Worm (Caenorhabditis elegans): ENCODE measurements around the gene cfap-20.

DNA sequence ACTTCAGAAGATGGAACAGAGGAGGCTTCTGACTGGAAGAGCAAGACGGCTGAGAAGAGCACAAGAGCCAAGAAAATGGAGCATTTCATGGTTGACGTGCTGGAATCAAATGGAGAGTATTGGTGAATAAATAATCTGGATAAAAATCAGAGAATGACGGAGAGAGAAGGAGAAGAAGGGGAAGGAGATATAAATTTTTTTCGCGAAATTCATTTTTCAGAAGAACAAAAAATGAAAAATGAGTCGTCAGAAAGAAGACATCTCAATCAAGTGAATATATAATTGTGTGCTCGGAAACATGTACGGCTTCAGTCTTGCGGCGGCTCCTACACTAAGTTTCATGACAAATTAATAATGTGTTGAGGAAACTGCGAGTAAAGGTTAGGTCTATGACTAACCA, 12.4 kb upstream of the cfap-20 start, which contains the start of gene C54C6.5:
- TF ChIP-seq rec-8 (tag; optimal IDR thresholded peaks at IDR 0.05) (no peak), lin-54 (GFP tag; optimal IDR thresholded peaks at IDR 0.05) (no peak), snpc-4 (GFP tag; optimal IDR thresholded peaks at IDR 0.05) (no peak), snpc-4 (tag; optimal IDR thresholded peaks at IDR 0.05) (no peak), Y95B8A.8 (GFP tag; IDR thresholded peaks at IDR 0.05) (no peak), hmg-20 (GFP tag; IDR thresholded peaks at IDR 0.05) (no peak), B0261.1 (tag; optimal IDR thresholded peaks at IDR 0.05) (no peak), D2030.7 (GFP tag; IDR thresholded peaks at IDR 0.05) (no peak), akir-1 (GFP tag; optimal IDR thresholded peaks at IDR 0.05) (no peak), atf-7 (tag; optimal IDR thresholded peaks at IDR 0.05) (no peak), F49E8.2 (tag; optimal IDR thresholded peaks at IDR 0.05; ENCODE audit: insufficient read depth) (no peak), nhr-90 (tag; optimal IDR thresholded peaks at IDR 0.05) (no peak), attf-5 (GFP tag; optimal IDR thresholded peaks at IDR 0.05) (no peak), Y67H2A.10 (GFP tag; conservative IDR thresholded peaks at IDR 0.05) (no peak), sea-2 (GFP tag; IDR thresholded peaks at IDR 0.05) (no peak)

All from whole organism, young adult.